Fruit fly (Drosophila melanogaster) whole organism, embryonic: ENCODE data around the gene tutl.

Experiments used
- Adf1 ChIP-seq: fragments of 200-800 bp; sonication (Bioruptor generic); IDR thresholded peaks from 2 replicates; pipeline ENCODE4 v1.3.6; 2022; ENCODE audit warnings: missing biosample characterization, missing genetic modification characterization
- Asciz ChIP-seq: fragments of 200-800 bp; sonication (Bioruptor generic); optimal IDR thresholded peaks from 2 replicates; lab custom pipeline; 2017; ENCODE audit warnings: missing biosample characterization, mild to moderate bottlenecking, missing genetic modification characterization, missing genetic modification reagents
- Atf-2 ChIP-seq: fragments of 200-800 bp; sonication (Bioruptor generic); optimal IDR thresholded peaks from 2 replicates; lab custom pipeline; 2016; ENCODE audit warnings: missing biosample characterization, missing genetic modification characterization
- BtbVII ChIP-seq: fragments of 200-800 bp; sonication (Bioruptor generic); optimal IDR thresholded peaks from 3 replicates; lab custom pipeline; 2017; ENCODE audit warnings: missing biosample characterization, mild to moderate bottlenecking, missing genetic modification characterization
- CG14050 ChIP-seq: fragments of 200-800 bp; sonication (Bioruptor generic); IDR thresholded peaks from 3 replicates; pipeline ENCODE4 v1.3.6; 2022; ENCODE audit warnings: missing biosample characterization, missing genetic modification characterization
- CG15514 ChIP-seq: fragments of 200-800 bp; sonication (Bioruptor generic); optimal IDR thresholded peaks from 3 replicates; lab custom pipeline; 2017; ENCODE audit warnings: missing biosample characterization, missing genetic modification characterization, mild to moderate bottlenecking, moderate library complexity, missing genetic modification reagents
- CG18599 ChIP-seq: fragments of 200-800 bp; sonication (Bioruptor generic); optimal IDR thresholded peaks from 3 replicates; lab custom pipeline; 2017; ENCODE audit warnings: missing biosample characterization, missing genetic modification characterization, mild to moderate bottlenecking, moderate library complexity, missing genetic modification reagents
- CG2116 ChIP-seq: fragments of 200-800 bp; sonication (Bioruptor generic); optimal IDR thresholded peaks from 3 replicates; lab custom pipeline; 2018; ENCODE audit warnings: missing biosample characterization, mild to moderate bottlenecking, missing genetic modification characterization
- CG4282 ChIP-seq: fragments of 200-800 bp; sonication (Bioruptor generic); optimal IDR thresholded peaks from 2 replicates; lab custom pipeline; 2016; ENCODE audit warnings: missing biosample characterization, missing genetic modification characterization
- CG4617 ChIP-seq: fragments of 200-800 bp; sonication (Bioruptor generic); optimal IDR thresholded peaks from 3 replicates; lab custom pipeline; 2016; ENCODE audit warnings: missing biosample characterization, missing genetic modification characterization, borderline replicate concordance
- CG4820 ChIP-seq: fragments of 200-800 bp; sonication (Bioruptor generic); optimal IDR thresholded peaks from 3 replicates; lab custom pipeline; 2016; ENCODE audit warnings: missing biosample characterization, missing genetic modification characterization
- CG4854 ChIP-seq: fragments of 200-800 bp; sonication (Bioruptor generic); optimal IDR thresholded peaks from 2 replicates; lab custom pipeline; 2016; ENCODE audit warnings: missing biosample characterization, missing genetic modification characterization, inconsistent platforms
- CG6791 ChIP-seq: fragments of 200-800 bp; sonication (Bioruptor generic); IDR thresholded peaks from 3 replicates; pipeline ENCODE4 v1.3.6; 2022; ENCODE audit warnings: missing biosample characterization, missing genetic modification characterization; ENCODE audit not compliant: partially characterized antibody
- CG7556 ChIP-seq: fragments of 200-800 bp; sonication (Bioruptor generic); optimal IDR thresholded peaks from 2 replicates; lab custom pipeline; 2017; ENCODE audit warnings: missing biosample characterization, mild to moderate bottlenecking, missing genetic modification characterization
- CG7963 ChIP-seq: fragments of 200-800 bp; sonication (Bioruptor generic); IDR thresholded peaks from 3 replicates; pipeline ENCODE4 v1.3.6; 2022; ENCODE audit warnings: missing biosample characterization, missing genetic modification characterization; ENCODE audit not compliant: partially characterized antibody
- CG7987 ChIP-seq: fragments of 200-800 bp; sonication (Bioruptor generic); optimal IDR thresholded peaks from 2 replicates; lab custom pipeline; 2018; ENCODE audit warnings: missing biosample characterization, mild to moderate bottlenecking, missing genetic modification characterization, moderate library complexity
- CG9727 ChIP-seq: fragments of 200-800 bp; sonication (Bioruptor generic); optimal IDR thresholded peaks from 3 replicates; lab custom pipeline; 2017; ENCODE audit warnings: missing biosample characterization, mild to moderate bottlenecking, missing genetic modification characterization
- CG9797 ChIP-seq: fragments of 200-800 bp; sonication (Bioruptor generic); optimal IDR thresholded peaks from 3 replicates; lab custom pipeline; 2018; ENCODE audit warnings: missing biosample characterization, mild to moderate bottlenecking, missing genetic modification characterization
- Camta ChIP-seq: fragments of 200-800 bp; sonication (Bioruptor generic); optimal IDR thresholded peaks from 2 replicates; lab custom pipeline; 2016; ENCODE audit warnings: missing biosample characterization, missing genetic modification characterization
- Dip2 ChIP-seq: fragments of 200-800 bp; sonication (Bioruptor generic); IDR thresholded peaks from 2 replicates; pipeline ENCODE4 v1.3.6; 2022; ENCODE audit warnings: missing biosample characterization, missing genetic modification characterization
- Drgx ChIP-seq: fragments of 200-800 bp; sonication (Bioruptor generic); IDR thresholded peaks from 2 replicates; pipeline ENCODE4 v1.3.6; 2022; ENCODE audit warnings: missing biosample characterization, missing genetic modification characterization
- Ets97D ChIP-seq: fragments of 200-800 bp; sonication (Bioruptor generic); optimal IDR thresholded peaks from 3 replicates; lab custom pipeline; 2016; ENCODE audit warnings: missing biosample characterization, missing genetic modification characterization
- HLH54F ChIP-seq: fragments of 200-800 bp; sonication (Bioruptor generic); optimal IDR thresholded peaks from 3 replicates; lab custom pipeline; 2016; ENCODE audit warnings: missing biosample characterization, missing genetic modification characterization
- HLHmδ ChIP-seq: fragments of 200-800 bp; sonication (Bioruptor generic); optimal IDR thresholded peaks from 2 replicates; lab custom pipeline; 2018; ENCODE audit warnings: missing biosample characterization, mild to moderate bottlenecking, missing genetic modification characterization, moderate library complexity
- Mad ChIP-seq: fragments of 200-800 bp; sonication (Bioruptor generic); optimal IDR thresholded peaks from 2 replicates; lab custom pipeline; 2016; ENCODE audit warnings: missing biosample characterization, missing genetic modification characterization
- NK7.1 ChIP-seq: fragments of 200-800 bp; sonication (Bioruptor generic); optimal IDR thresholded peaks from 3 replicates; lab custom pipeline; 2016; ENCODE audit warnings: missing biosample characterization, missing genetic modification characterization
- Neu2 ChIP-seq: fragments of 200-800 bp; sonication (Bioruptor generic); optimal IDR thresholded peaks from 3 replicates; lab custom pipeline; 2016; ENCODE audit warnings: missing biosample characterization, missing genetic modification characterization, borderline replicate concordance
- Nf-YB ChIP-seq: fragments of 200-800 bp; sonication (Bioruptor generic); optimal IDR thresholded peaks from 3 replicates; lab custom pipeline; 2019; ENCODE audit warnings: missing biosample characterization, mild to moderate bottlenecking, missing genetic modification characterization, moderate library complexity
- Oli ChIP-seq: fragments of 200-800 bp; sonication (Bioruptor generic); optimal IDR thresholded peaks from 2 replicates; lab custom pipeline; 2018; ENCODE audit warnings: missing biosample characterization, mild to moderate bottlenecking, missing genetic modification characterization, moderate library complexity
- Side ChIP-seq: fragments of 200-800 bp; sonication (Bioruptor generic); optimal IDR thresholded peaks from 2 replicates; lab custom pipeline; 2016; ENCODE audit warnings: missing biosample characterization, missing genetic modification characterization
- Trl ChIP-seq, 3 experiments: fragments of >200 bp in 2 of 3; fragments of 200-800 bp in 1 of 3; sonication (Bioruptor generic) in 1 of 3; optimal IDR thresholded peaks; 2 replicates in 1 of 3; 3 replicates in 2 of 3; lab custom pipeline; 2016 to 2017; ENCODE audit warnings: missing biosample characterization in 1 of 3, missing genetic modification characterization in 1 of 3
- al ChIP-seq: fragments of 200-800 bp; sonication (Bioruptor generic); IDR thresholded peaks from 2 replicates; pipeline ENCODE4 v1.3.6; 2022; ENCODE audit warnings: missing biosample characterization, missing genetic modification characterization
- bab2 ChIP-seq: fragments of 200-800 bp; sonication (Bioruptor generic); optimal IDR thresholded peaks from 2 replicates; lab custom pipeline; 2016; ENCODE audit warnings: missing biosample characterization, missing genetic modification characterization
- caup ChIP-seq: fragments of 200-800 bp; sonication (Bioruptor generic); optimal IDR thresholded peaks from 3 replicates; lab custom pipeline; 2017; ENCODE audit warnings: missing biosample characterization, mild to moderate bottlenecking, missing genetic modification characterization, moderate library complexity; ENCODE audit not compliant: severe bottlenecking
- chinmo ChIP-seq: fragments of 200-800 bp; sonication (Bioruptor generic); IDR thresholded peaks from 4 replicates; pipeline ENCODE4 v1.3.6; 2022; ENCODE audit warnings: missing biosample characterization, missing genetic modification characterization; ENCODE audit not compliant: partially characterized antibody
- chm ChIP-seq: fragments of 200-800 bp; sonication (Bioruptor generic); IDR thresholded peaks from 2 replicates; pipeline ENCODE4 v1.3.6; 2022; ENCODE audit warnings: missing biosample characterization, missing genetic modification characterization
- cwo ChIP-seq: fragments of 200-800 bp; sonication (Bioruptor generic); optimal IDR thresholded peaks from 3 replicates; lab custom pipeline; 2017; ENCODE audit warnings: missing biosample characterization, missing genetic modification characterization, mild to moderate bottlenecking, moderate library complexity, missing genetic modification reagents
- emc ChIP-seq: fragments of 200-800 bp; sonication (Bioruptor generic); optimal IDR thresholded peaks from 2 replicates; lab custom pipeline; 2016; ENCODE audit warnings: missing biosample characterization, missing genetic modification characterization
- grn ChIP-seq: fragments of 200-800 bp; sonication (Bioruptor generic); optimal IDR thresholded peaks from 3 replicates; lab custom pipeline; 2017; ENCODE audit warnings: missing biosample characterization, missing genetic modification characterization
- h ChIP-seq: fragments of >200 bp; optimal IDR thresholded peaks from 2 replicates; lab custom pipeline; 2017
- her ChIP-seq: fragments of 200-800 bp; sonication (Bioruptor generic); optimal IDR thresholded peaks from 2 replicates; lab custom pipeline; 2016; ENCODE audit warnings: missing biosample characterization, missing genetic modification characterization
- inv ChIP-seq: fragments of 200-800 bp; sonication (Bioruptor generic); IDR thresholded peaks from 2 replicates; pipeline ENCODE4 v1.3.6; 2022; ENCODE audit warnings: missing biosample characterization, missing genetic modification characterization; ENCODE audit not compliant: partially characterized antibody
- mam ChIP-seq: fragments of 200-800 bp; sonication (Bioruptor generic); optimal IDR thresholded peaks from 3 replicates; lab custom pipeline; 2016; ENCODE audit warnings: missing biosample characterization, missing genetic modification characterization
- pum ChIP-seq: fragments of 200-800 bp; sonication (Bioruptor generic); optimal IDR thresholded peaks from 2 replicates; lab custom pipeline; 2016; ENCODE audit warnings: missing biosample characterization, missing genetic modification characterization
- salm ChIP-seq: fragments of 200-800 bp; sonication (Bioruptor generic); optimal IDR thresholded peaks from 2 replicates; lab custom pipeline; 2018; ENCODE audit warnings: missing biosample characterization, mild to moderate bottlenecking, missing genetic modification characterization
- shn ChIP-seq: fragments of 200-800 bp; sonication (Bioruptor generic); optimal IDR thresholded peaks from 3 replicates; lab custom pipeline; 2016; ENCODE audit warnings: missing biosample characterization, missing genetic modification characterization
- tll ChIP-seq, 2 experiments: fragments of 200-800 bp in 1 of 2; fragments of >200 bp in 1 of 2; sonication (Bioruptor generic) in 1 of 2; optimal IDR thresholded peaks; 2 replicates each; lab custom pipeline; 2017 to 2019; ENCODE audit warnings: missing biosample characterization in 2 of 2, missing genetic modification characterization in 2 of 2, mild to moderate bottlenecking in 1 of 2, moderate library complexity in 1 of 2
- trh ChIP-seq: fragments of 200-800 bp; sonication (Bioruptor generic); optimal IDR thresholded peaks from 2 replicates; lab custom pipeline; 2016; ENCODE audit warnings: missing biosample characterization, missing genetic modification characterization
- ttk ChIP-seq: fragments of 200-800 bp; sonication (Bioruptor generic); IDR thresholded peaks from 2 replicates; pipeline ENCODE4 v2.1.2; 2022; ENCODE audit warnings: missing biosample characterization, missing genetic modification characterization

Gene tutl

DNA sequence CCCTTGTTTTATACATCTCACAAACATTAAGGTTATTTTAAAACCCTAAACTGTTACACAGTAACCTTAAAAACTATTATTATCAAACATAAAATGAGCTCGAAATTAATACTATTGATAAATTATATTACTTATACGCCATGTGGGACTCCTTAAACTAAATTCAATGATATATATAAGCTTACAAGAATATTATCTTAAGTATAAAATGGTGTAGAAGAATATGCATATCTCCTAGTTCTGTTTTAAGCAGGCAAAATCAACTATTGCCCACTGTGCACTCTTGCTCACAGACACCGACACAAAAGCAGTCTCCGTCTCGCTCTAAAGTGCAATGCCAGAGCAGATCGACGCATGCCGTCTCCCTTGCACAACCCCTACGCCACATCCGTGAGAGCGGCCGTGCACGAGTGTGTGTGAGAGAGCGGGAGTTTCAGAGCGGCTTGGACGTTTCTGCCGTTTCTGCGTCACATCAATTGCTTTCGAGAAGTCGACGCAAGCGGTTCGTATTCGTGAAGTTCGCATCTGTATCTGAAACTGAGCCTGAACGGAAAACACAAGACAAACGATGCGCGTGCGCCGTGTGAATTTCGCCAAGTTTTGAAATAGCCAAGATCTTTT lies 88.7 kb downstream of the tutl start (continued):
- peak; percentile 62; the same call in 1 of the 3 replicates for TF ChIP-seq CG7963 (GFP tag; lab: Robert Waterston, UW)
- peak; percentile 23 to 67 for TF ChIP-seq tll (GFP tag; optimal IDR thresholded peaks at IDR 0.05; lab: Kevin White, UChicago)
- TF ChIP-seq CG15514 (GFP tag; lab: Kevin White, UChicago) = peak; percentile 15
- no peak for TF ChIP-seq Neu2 (GFP tag; lab: Kevin White, UChicago)
- TF ChIP-seq CG7556 (GFP tag; lab: Kevin White, UChicago) = peak; percentile 75
- no peak for TF ChIP-seq h (lab: Kevin White, UChicago)
- no peak for TF ChIP-seq CG2116
- TF ChIP-seq CG9797 (GFP tag; lab: Kevin White, UChicago) = peak; percentile 1
- no peak for TF ChIP-seq trh (GFP tag; lab: Kevin White, UChicago)
- TF ChIP-seq Nf-YB (GFP tag; lab: Kevin White, UChicago) = peak; percentile 66
- TF ChIP-seq emc (GFP tag; lab: Kevin White, UChicago) = no peak
- TF ChIP-seq CG7987 = no peak
- no peak for TF ChIP-seq mam (GFP tag; lab: Kevin White, UChicago)
- TF ChIP-seq pum (GFP tag; lab: Kevin White, UChicago) = no peak
- peak; percentile 7 for TF ChIP-seq Asciz
- TF ChIP-seq HLHmδ (GFP tag; lab: Kevin White, UChicago) = peak; percentile 90
- TF ChIP-seq BtbVII (GFP tag; lab: Kevin White, UChicago) = peak; percentile 41
- TF ChIP-seq grn (GFP tag; lab: Kevin White, UChicago) = no peak
- TF ChIP-seq CG4820 (GFP tag; lab: Kevin White, UChicago) = peak; percentile 50
- no peak for TF ChIP-seq Atf-2 (GFP tag; lab: Kevin White, UChicago)
- no peak for TF ChIP-seq cwo (GFP tag; lab: Kevin White, UChicago)
- TF ChIP-seq CG6791 (GFP tag; lab: Robert Waterston, UW) = peak; percentile 51; the same call in 2 of the 3 replicates
- TF ChIP-seq Trl (optimal IDR thresholded peaks at IDR 0.05; lab: Kevin White, UChicago) = peak; percentile 61 to 95
- peak; percentile 17 for TF ChIP-seq Trl (GFP tag; optimal IDR thresholded peaks at IDR 0.05; lab: Kevin White, UChicago)
- TF ChIP-seq Oli (tag; lab: Kevin White, UChicago) = peak; percentile 81
- TF ChIP-seq CG4854 (GFP tag; lab: Kevin White, UChicago) = no peak
- TF ChIP-seq Dip2 (GFP tag; lab: Robert Waterston, UW) = no peak
- TF ChIP-seq Camta (GFP tag; lab: Kevin White, UChicago) = no peak
- TF ChIP-seq Mad (GFP tag; lab: Kevin White, UChicago) = no peak
- no peak for TF ChIP-seq al (GFP tag; lab: Robert Waterston, UW)
- no peak for TF ChIP-seq Drgx
- no peak for TF ChIP-seq NK7.1
- no peak for TF ChIP-seq Side (GFP tag; lab: Kevin White, UChicago)
- no peak for TF ChIP-seq HLH54F (GFP tag; lab: Kevin White, UChicago)
- TF ChIP-seq CG4282 = peak; percentile 60
- 0 out of 2 replicates have a peak, but pooled peaks have one; percentile 25 for TF ChIP-seq Adf1 (GFP tag; lab: Robert Waterston, UW)
- TF ChIP-seq chm (GFP tag; lab: Robert Waterston, UW) = peak; percentile 81
- no peak for TF ChIP-seq CG18599 (GFP tag; lab: Kevin White, UChicago)
- no peak for TF ChIP-seq Ets97D
- no peak for TF ChIP-seq bab2 (GFP tag; lab: Kevin White, UChicago)
- TF ChIP-seq shn (GFP tag; lab: Kevin White, UChicago) = peak; percentile 9
- peak; percentile 99 for TF ChIP-seq chinmo (GFP tag; lab: Robert Waterston, UW)
- TF ChIP-seq caup (GFP tag; lab: Kevin White, UChicago) = no peak
- no peak for TF ChIP-seq inv (GFP tag; lab: Robert Waterston, UW)
- TF ChIP-seq CG4617 = no peak
- TF ChIP-seq ttk (GFP tag; lab: Robert Waterston, UW) = 0 out of 2 replicates have a peak, but pooled peaks have one; percentile 46
- TF ChIP-seq salm = peak; percentile 62
- TF ChIP-seq CG9727 (GFP tag; lab: Kevin White, UChicago) = peak; percentile 85
- TF ChIP-seq her = no peak
- TF ChIP-seq CG14050 = no peak
